Worm (Caenorhabditis elegans) whole organism, early embryonic: ENCODE measurements around the gene R02D5.3.

ENCODE experiments used
- ama-1 ChIP-seq: fragments of 150-350 bp; optimal IDR thresholded peaks from 2 replicates; lab custom pipeline; 2014
- ets-7 ChIP-seq: sonication (generic microtip); optimal IDR thresholded peaks from 2 replicates; lab custom pipeline; 2016; ENCODE audit warnings: missing genotype, missing genetic modification characterization, missing compliant biosample characterization

ce11 chrV:14518010-14518409 lies 35.0 kb downstream of the R02D5.3 start, which contains the start of gene R02D5.6:
- TF ChIP-seq ama-1, result no peak
- no peak for TF ChIP-seq ets-7
